Fruit fly (Drosophila melanogaster) whole organism, embryonic: Measurements from ENCODE around the gene Grip91.

ENCODE experiments used
- B-H1 ChIP-seq: fragments of 200-800 bp; sonication (Bioruptor generic); IDR thresholded peaks from 3 replicates; pipeline ENCODE4 v1.3.6; 2022; ENCODE audit warnings: missing biosample characterization, missing genetic modification characterization
- Bdp1 ChIP-seq: fragments of 200-800 bp; sonication (Bioruptor generic); optimal IDR thresholded peaks from 3 replicates; lab custom pipeline; 2016; ENCODE audit warnings: missing biosample characterization, missing genetic modification characterization
- BtbVII ChIP-seq: fragments of 200-800 bp; sonication (Bioruptor generic); optimal IDR thresholded peaks from 3 replicates; lab custom pipeline; 2017; ENCODE audit warnings: missing biosample characterization, mild to moderate bottlenecking, missing genetic modification characterization
- CG10654 ChIP-seq: fragments of 200-800 bp; sonication (Bioruptor generic); optimal IDR thresholded peaks from 2 replicates; lab custom pipeline; 2016; ENCODE audit warnings: missing biosample characterization, missing genetic modification characterization
- CG12769 ChIP-seq: fragments of 200-800 bp; sonication (Bioruptor generic); optimal IDR thresholded peaks from 2 replicates; lab custom pipeline; 2019; ENCODE audit warnings: missing biosample characterization, mild to moderate bottlenecking, missing genetic modification characterization, moderate library complexity
- CG14667 ChIP-seq: fragments of 200-800 bp; sonication (Bioruptor generic); IDR thresholded peaks from 2 replicates; pipeline ENCODE4 v1.3.6; 2022; ENCODE audit warnings: missing biosample characterization, missing genetic modification characterization
- CG14710 ChIP-seq: fragments of 200-800 bp; sonication (Bioruptor generic); optimal IDR thresholded peaks from 3 replicates; lab custom pipeline; 2019; ENCODE audit warnings: missing biosample characterization, mild to moderate bottlenecking, missing genetic modification characterization, moderate library complexity
- CG17612 ChIP-seq: fragments of 200-800 bp; sonication (Bioruptor generic); IDR thresholded peaks from 2 replicates; pipeline ENCODE4 v1.3.6; 2022; ENCODE audit warnings: missing biosample characterization, missing genetic modification characterization
- CG17802 ChIP-seq: fragments of 200-800 bp; sonication (Bioruptor generic); optimal IDR thresholded peaks from 2 replicates; lab custom pipeline; 2018; ENCODE audit warnings: missing biosample characterization, mild to moderate bottlenecking, missing genetic modification characterization, moderate library complexity
- CG2199 ChIP-seq: fragments of 200-800 bp; sonication (Bioruptor generic); IDR thresholded peaks from 3 replicates; pipeline ENCODE4 v1.3.6; 2022; ENCODE audit warnings: missing biosample characterization, missing genetic modification characterization
- CG32772 ChIP-seq: fragments of 200-800 bp; sonication (Bioruptor generic); IDR thresholded peaks from 2 replicates; pipeline ENCODE4 v1.3.6; 2022; ENCODE audit warnings: missing biosample characterization, missing genetic modification characterization
- CG33213 ChIP-seq: fragments of 200-800 bp; sonication (Bioruptor generic); optimal IDR thresholded peaks from 3 replicates; lab custom pipeline; 2016; ENCODE audit warnings: missing biosample characterization, missing genetic modification characterization
- CG34224 ChIP-seq: fragments of 200-800 bp; sonication (Bioruptor generic); IDR thresholded peaks from 3 replicates; pipeline ENCODE4 v1.3.6; 2022; ENCODE audit warnings: missing biosample characterization, missing genetic modification characterization; ENCODE audit not compliant: partially characterized antibody
- CG34376 ChIP-seq: fragments of 200-800 bp; sonication (Bioruptor generic); optimal IDR thresholded peaks from 2 replicates; lab custom pipeline; 2018; ENCODE audit warnings: missing biosample characterization, mild to moderate bottlenecking, missing genetic modification characterization
- CG5953 ChIP-seq: fragments of 200-800 bp; sonication (Bioruptor generic); IDR thresholded peaks from 2 replicates; pipeline ENCODE4 v1.3.6; 2022; ENCODE audit warnings: missing biosample characterization, missing genetic modification characterization
- CG6654 ChIP-seq: fragments of 200-800 bp; sonication (Bioruptor generic); optimal IDR thresholded peaks from 2 replicates; lab custom pipeline; 2017; ENCODE audit warnings: missing biosample characterization, mild to moderate bottlenecking, missing genetic modification characterization
- CG7271 ChIP-seq: fragments of 200-800 bp; sonication (Bioruptor generic); optimal IDR thresholded peaks from 2 replicates; lab custom pipeline; 2018; ENCODE audit warnings: missing biosample characterization, mild to moderate bottlenecking, missing genetic modification characterization, moderate library complexity
- CG7963 ChIP-seq: fragments of 200-800 bp; sonication (Bioruptor generic); IDR thresholded peaks from 3 replicates; pipeline ENCODE4 v1.3.6; 2022; ENCODE audit warnings: missing biosample characterization, missing genetic modification characterization; ENCODE audit not compliant: partially characterized antibody
- CkIIα-i1 ChIP-seq: fragments of 200-800 bp; sonication (Bioruptor generic); IDR thresholded peaks from 2 replicates; pipeline ENCODE4 v1.3.6; 2022; ENCODE audit warnings: missing biosample characterization, missing genetic modification characterization
- Dek ChIP-seq: fragments of 200-800 bp; sonication (Bioruptor generic); optimal IDR thresholded peaks from 3 replicates; lab custom pipeline; 2019; ENCODE audit warnings: missing biosample characterization, mild to moderate bottlenecking, missing genetic modification characterization, moderate library complexity
- Doc2 ChIP-seq: fragments of 200-800 bp; sonication (Bioruptor generic); IDR thresholded peaks from 2 replicates; pipeline ENCODE4 v1.3.6; 2022; ENCODE audit warnings: missing biosample characterization, missing genetic modification characterization
- Dp ChIP-seq: fragments of 200-800 bp; sonication (Bioruptor generic); optimal IDR thresholded peaks from 2 replicates; lab custom pipeline; 2018; ENCODE audit warnings: missing biosample characterization, mild to moderate bottlenecking, missing genetic modification characterization, moderate library complexity
- Dref ChIP-seq: fragments of 200-800 bp; sonication (Bioruptor generic); IDR thresholded peaks from 2 replicates; pipeline ENCODE4 v1.3.6; 2022; ENCODE audit warnings: missing biosample characterization, missing genetic modification characterization
- ERR ChIP-seq: fragments of 200-800 bp; sonication (Bioruptor generic); optimal IDR thresholded peaks from 2 replicates; lab custom pipeline; 2016; ENCODE audit warnings: missing biosample characterization, missing genetic modification characterization
- Fer3 ChIP-seq: fragments of 200-800 bp; sonication (Bioruptor generic); optimal IDR thresholded peaks from 2 replicates; lab custom pipeline; 2018; ENCODE audit warnings: missing biosample characterization, mild to moderate bottlenecking, missing genetic modification characterization, moderate library complexity
- Med ChIP-seq: fragments of 200-800 bp; sonication (Bioruptor generic); peaks from one replicate; lab custom pipeline; 2016; ENCODE audit warnings: missing biosample characterization, missing genetic modification characterization, mild to moderate bottlenecking, inconsistent platforms, moderate library complexity
- Rx ChIP-seq: fragments of 200-800 bp; sonication (Bioruptor generic); IDR thresholded peaks from 2 replicates; pipeline ENCODE4 v1.3.6; 2022; ENCODE audit warnings: missing biosample characterization, missing genetic modification characterization
- Six4 ChIP-seq: fragments of 200-800 bp; sonication (Bioruptor generic); optimal IDR thresholded peaks from 2 replicates; lab custom pipeline; 2016; ENCODE audit warnings: missing biosample characterization, missing genetic modification characterization
- Sry-δ ChIP-seq: fragments of 200-800 bp; sonication (Bioruptor generic); optimal IDR thresholded peaks from 2 replicates; lab custom pipeline; 2016; ENCODE audit warnings: missing biosample characterization, missing genetic modification characterization
- bowl ChIP-seq: fragments of 200-800 bp; sonication (Bioruptor generic); IDR thresholded peaks from 2 replicates; pipeline ENCODE4 v1.3.6; 2022; ENCODE audit warnings: missing biosample characterization, missing genetic modification characterization
- cad ChIP-seq: fragments of >200 bp; optimal IDR thresholded peaks from 2 replicates; lab custom pipeline; 2017; ENCODE audit warnings: missing biosample characterization, missing genetic modification characterization
- chm ChIP-seq: fragments of 200-800 bp; sonication (Bioruptor generic); IDR thresholded peaks from 2 replicates; pipeline ENCODE4 v1.3.6; 2022; ENCODE audit warnings: missing biosample characterization, missing genetic modification characterization
- cwo ChIP-seq: fragments of 200-800 bp; sonication (Bioruptor generic); optimal IDR thresholded peaks from 3 replicates; lab custom pipeline; 2017; ENCODE audit warnings: missing biosample characterization, missing genetic modification characterization, mild to moderate bottlenecking, moderate library complexity, missing genetic modification reagents
- disco-r ChIP-seq: fragments of 200-800 bp; sonication (Bioruptor generic); optimal IDR thresholded peaks from 2 replicates; lab custom pipeline; 2016; ENCODE audit warnings: missing biosample characterization, missing genetic modification characterization
- dmrt99B ChIP-seq: fragments of 200-800 bp; sonication (Bioruptor generic); optimal IDR thresholded peaks from 2 replicates; lab custom pipeline; 2018; ENCODE audit warnings: missing biosample characterization, mild to moderate bottlenecking, missing genetic modification characterization, moderate library complexity
- ewg ChIP-seq: fragments of 200-800 bp; sonication (Bioruptor generic); optimal IDR thresholded peaks from 3 replicates; lab custom pipeline; 2017; ENCODE audit warnings: mild to moderate bottlenecking, missing biosample characterization, missing genetic modification reagents, missing genetic modification characterization
- gsb ChIP-seq: fragments of 200-800 bp; sonication (Bioruptor generic); IDR thresholded peaks from 2 replicates; pipeline ENCODE4 v1.3.6; 2022; ENCODE audit warnings: missing biosample characterization, missing genetic modification characterization
- gsb-n ChIP-seq: fragments of 200-800 bp; sonication (Bioruptor generic); optimal IDR thresholded peaks from 3 replicates; lab custom pipeline; 2018; ENCODE audit warnings: missing biosample characterization, mild to moderate bottlenecking, missing genetic modification characterization
- ind ChIP-seq: fragments of 200-800 bp; sonication (Bioruptor generic); optimal IDR thresholded peaks from 3 replicates; lab custom pipeline; 2016; ENCODE audit warnings: missing biosample characterization, missing genetic modification characterization
- jumu ChIP-seq: fragments of 200-800 bp; sonication (Bioruptor generic); optimal IDR thresholded peaks from 3 replicates; lab custom pipeline; 2016; ENCODE audit warnings: missing biosample characterization, missing genetic modification characterization
- lbe ChIP-seq: fragments of 200-800 bp; sonication (Bioruptor generic); optimal IDR thresholded peaks from 2 replicates; lab custom pipeline; 2016; ENCODE audit warnings: missing biosample characterization, mild to moderate bottlenecking, missing genetic modification characterization
- nmo ChIP-seq: fragments of 200-800 bp; sonication (Bioruptor generic); optimal IDR thresholded peaks from 2 replicates; lab custom pipeline; 2018; ENCODE audit warnings: missing biosample characterization, mild to moderate bottlenecking, missing genetic modification characterization, moderate library complexity
- rib ChIP-seq: fragments of 200-800 bp; sonication (Bioruptor generic); IDR thresholded peaks from 2 replicates; pipeline ENCODE4 v1.3.6; 2022; ENCODE audit warnings: missing biosample characterization, missing genetic modification characterization
- unc-4 ChIP-seq: fragments of 200-800 bp; sonication (Bioruptor generic); IDR thresholded peaks from 2 replicates; pipeline ENCODE4 v1.3.6; 2022; ENCODE audit warnings: missing biosample characterization, missing genetic modification characterization; ENCODE audit not compliant: partially characterized antibody
- zen ChIP-seq: fragments of 200-800 bp; sonication (Bioruptor generic); optimal IDR thresholded peaks from 3 replicates; lab custom pipeline; 2018; ENCODE audit warnings: missing biosample characterization, mild to moderate bottlenecking, missing genetic modification characterization, moderate library complexity
- zf30C ChIP-seq: fragments of 200-800 bp; sonication (Bioruptor generic); optimal IDR thresholded peaks from 3 replicates; lab custom pipeline; 2018; ENCODE audit warnings: missing biosample characterization, mild to moderate bottlenecking, missing genetic modification characterization

Gene Grip91

DNA sequence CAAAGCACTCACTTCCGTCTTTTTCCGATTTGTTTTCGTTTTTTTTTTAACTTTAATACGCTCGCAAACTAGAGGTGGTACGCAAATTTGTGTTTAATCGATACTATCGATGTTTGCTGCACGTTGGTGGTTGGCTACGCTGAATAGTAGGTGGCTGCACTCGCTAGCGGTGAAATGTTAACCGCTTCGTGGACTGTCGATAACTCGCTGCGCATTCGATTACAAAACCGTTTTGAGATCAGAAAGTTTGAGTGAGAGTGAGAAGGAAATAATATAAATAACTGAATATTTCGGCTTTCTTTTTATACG is 8.4 kb downstream of the Grip91 start, which contains the start of gene g (continued):
- no peak for TF ChIP-seq chm (GFP tag; lab: Robert Waterston, UW)
- TF ChIP-seq CG17802 (tag; lab: Kevin White, UChicago): no peak
- TF ChIP-seq Bdp1: no peak
- TF ChIP-seq CG10654 (GFP tag; lab: Kevin White, UChicago): no peak
- TF ChIP-seq rib: no peak
- no peak for TF ChIP-seq dmrt99B (tag; lab: Kevin White, UChicago)
- TF ChIP-seq zen (tag; lab: Kevin White, UChicago): no peak
- TF ChIP-seq Doc2 (GFP tag; lab: Robert Waterston, UW): no peak
- TF ChIP-seq BtbVII (GFP tag; lab: Kevin White, UChicago): no peak
- TF ChIP-seq CG17612: no peak
- peak; percentile 8 for TF ChIP-seq ERR (GFP tag; lab: Kevin White, UChicago)
- no peak for TF ChIP-seq CG6654 (GFP tag; lab: Kevin White, UChicago)
- no peak for TF ChIP-seq cwo (GFP tag; lab: Kevin White, UChicago)
- TF ChIP-seq CG34224 (GFP tag; lab: Robert Waterston, UW): peak; percentile 78
- no peak for TF ChIP-seq Rx
- TF ChIP-seq B-H1 (GFP tag; lab: Robert Waterston, UW): no peak
- TF ChIP-seq CG33213 (GFP tag; lab: Kevin White, UChicago): peak; percentile 22
- peak; percentile 84 for TF ChIP-seq unc-4
- TF ChIP-seq CG12769: no peak
- TF ChIP-seq Dref: peak; percentile 92
- no peak for TF ChIP-seq Six4 (GFP tag; lab: Kevin White, UChicago)
- no peak for TF ChIP-seq CG34376
- TF ChIP-seq CG2199 (GFP tag; lab: Robert Waterston, UW): no peak
- TF ChIP-seq CkIIα-i1 (GFP tag; lab: Robert Waterston, UW): no peak
- peak; percentile 28 for TF ChIP-seq zf30C (GFP tag; lab: Kevin White, UChicago)
- no peak for TF ChIP-seq jumu
- TF ChIP-seq CG5953 (GFP tag; lab: Robert Waterston, UW): no peak
- no peak for TF ChIP-seq disco-r
- TF ChIP-seq gsb (GFP tag; lab: Robert Waterston, UW): no peak
- peak; percentile 90 for TF ChIP-seq Med (GFP tag; lab: Kevin White, UChicago)
- no peak for TF ChIP-seq CG14667 (GFP tag; lab: Robert Waterston, UW)
- TF ChIP-seq ewg (GFP tag; lab: Kevin White, UChicago): no peak
- peak; percentile 4 for TF ChIP-seq lbe
- peak; percentile 80 for TF ChIP-seq CG7963
- TF ChIP-seq CG32772 (GFP tag; lab: Robert Waterston, UW): peak; percentile 17; the same call in 1 of the 2 replicates
- TF ChIP-seq nmo: no peak
- TF ChIP-seq Dek (tag; lab: Kevin White, UChicago): no peak
- TF ChIP-seq Sry-δ (GFP tag; lab: Kevin White, UChicago): peak; percentile 96
- TF ChIP-seq CG14710 (tag; lab: Kevin White, UChicago): peak; percentile 42
- no peak for TF ChIP-seq bowl (GFP tag; lab: Robert Waterston, UW)
- peak; percentile 64 for TF ChIP-seq Dp (GFP tag; lab: Kevin White, UChicago)
- no peak for TF ChIP-seq cad (GFP tag; lab: Kevin White, UChicago)
- no peak for TF ChIP-seq ind
- TF ChIP-seq Fer3: no peak
- no peak for TF ChIP-seq gsb-n (tag; lab: Kevin White, UChicago)
- no peak for TF ChIP-seq CG7271 (tag; lab: Kevin White, UChicago)
- TF ChIP-seq, all 482 proteins: peak for 75
